Worm (Caenorhabditis elegans): ENCODE results near the gene kqt-2.
A peak's percentile ranks its signal among the peaks of the same experiment; 100 is the strongest.

The kqt-2 gene

ce11 chrX:8235994-8236393, 10.2 kb downstream of the kqt-2 start, which contains the start of gene M60.4 (continued):
- TF ChIP-seq skn-1 (tag; optimal IDR thresholded peaks at IDR 0.05) (peak; percentile 89), nhr-90 (tag; optimal IDR thresholded peaks at IDR 0.05; ENCODE audit: poor library complexity) (peak; percentile 80), lin-13 (GFP tag; optimal IDR thresholded peaks at IDR 0.05) (peak; percentile 65), fos-1 (tag; optimal IDR thresholded peaks at IDR 0.05) (peak; percentile 45), ceh-8 (GFP tag; optimal IDR thresholded peaks at IDR 0.05) (no peak), nhr-28 (tag; optimal IDR thresholded peaks at IDR 0.05) (no peak), unc-30 (tag; optimal IDR thresholded peaks at IDR 0.05) (no peak), ceh-88 (GFP tag; IDR thresholded peaks at IDR 0.05) (peak; percentile 61), sox-4 (tag; optimal IDR thresholded peaks at IDR 0.05) (no peak), lir-3 (tag; optimal IDR thresholded peaks at IDR 0.05; ENCODE audit: poor library complexity) (peak; percentile 61), elt-2 (tag; optimal IDR thresholded peaks at IDR 0.05) (no peak), unc-62 (GFP tag; optimal IDR thresholded peaks at IDR 0.05) (no peak), ztf-4 (tag; optimal IDR thresholded peaks at IDR 0.05) (peak; percentile 7), nhr-77 (tag; optimal IDR thresholded peaks at IDR 0.05) (no peak), xbp-1 (tag; optimal IDR thresholded peaks at IDR 0.05) (peak; percentile 40), fkh-4 (tag; optimal IDR thresholded peaks at IDR 0.05; ENCODE audit: borderline replicate concordance) (no peak), mep-1 (tag; optimal IDR thresholded peaks at IDR 0.05) (peak; percentile 60), nhr-11 (tag; optimal IDR thresholded peaks at IDR 0.05) (no peak), lin-14 (GFP tag; optimal IDR thresholded peaks at IDR 0.05) (peak; percentile 95), pax-3 (tag; optimal IDR thresholded peaks at IDR 0.05) (no peak), zip-4 (GFP tag; optimal IDR thresholded peaks at IDR 0.05) (peak; percentile 57), sptf-1 (tag; optimal IDR thresholded peaks at IDR 0.05) (no peak), nhr-237 (tag; optimal IDR thresholded peaks at IDR 0.05) (no peak), mab-9 (GFP tag; IDR thresholded peaks at IDR 0.05) (no peak), pag-3 (tag; optimal IDR thresholded peaks at IDR 0.05; ENCODE audit: borderline replicate concordance, insufficient read depth) (peak; percentile 47), lsy-2 (tag; optimal IDR thresholded peaks at IDR 0.05) (peak; percentile 41 to 61), isw-1 (GFP tag; IDR thresholded peaks at IDR 0.05) (no peak), sup-37 (GFP tag; optimal IDR thresholded peaks at IDR 0.05) (no peak), nhr-85 (tag) (peak; percentile 98), blmp-1 (tag; optimal IDR thresholded peaks at IDR 0.05) (peak; percentile 57), ztf-11 (tag; optimal IDR thresholded peaks at IDR 0.05) (no peak), swsn-7 (tag; optimal IDR thresholded peaks at IDR 0.05) (peak; percentile 43), aly-2 (tag; optimal IDR thresholded peaks at IDR 0.05) (no peak), fkh-8 (tag; optimal IDR thresholded peaks at IDR 0.05) (no peak), unc-130 (tag; optimal IDR thresholded peaks at IDR 0.05) (peak; percentile 70), hlh-4 (tag; optimal IDR thresholded peaks at IDR 0.05) (no peak), efl-3 (GFP tag; optimal IDR thresholded peaks at IDR 0.05) (no peak), mef-2 (tag; optimal IDR thresholded peaks at IDR 0.05) (no peak), rnt-1 (tag; optimal IDR thresholded peaks at IDR 0.05) (peak; percentile 78), nhr-76 (tag; optimal IDR thresholded peaks at IDR 0.05) (no peak), snpc-4 (tag; optimal IDR thresholded peaks at IDR 0.05) (peak; percentile 10), ceh-90 (tag; optimal IDR thresholded peaks at IDR 0.05) (no peak), C34B4.2 (tag; optimal IDR thresholded peaks at IDR 0.05) (no peak), egl-13 (tag; optimal IDR thresholded peaks at IDR 0.05) (no peak), alr-1 (tag; optimal IDR thresholded peaks at IDR 0.05; ENCODE audit: borderline replicate concordance) (no peak), nhr-47 (tag; optimal IDR thresholded peaks at IDR 0.05) (peak; percentile 72), irx-1 (tag; optimal IDR thresholded peaks at IDR 0.05) (peak; percentile 17)

Data from whole organism, L1 larva.